Worm (Caenorhabditis elegans) whole organism, L2 larva: ENCODE data around the gene nspc-18.

Experiments
- aly-2 ChIP-seq: fragments of 150-350 bp; optimal IDR thresholded peaks from 2 replicates; lab custom pipeline; 2014; ENCODE audit warnings: missing biosample characterization, missing genetic modification characterization
- ceh-82 ChIP-seq: fragments of 150-350 bp; optimal IDR thresholded peaks from 2 replicates; lab custom pipeline; 2014; ENCODE audit warnings: missing biosample characterization, missing genetic modification characterization
- egl-27 ChIP-seq: sonication (generic microtip); optimal IDR thresholded peaks from 3 replicates; lab custom pipeline; 2017; ENCODE audit warnings: missing biosample characterization, missing genetic modification reagents, missing genetic modification characterization
- lin-13 ChIP-seq: fragments of 150-350 bp; optimal IDR thresholded peaks from 2 replicates; lab custom pipeline; 2014; ENCODE audit warnings: missing biosample characterization, missing genetic modification reagents, missing genetic modification characterization
- nhr-77 ChIP-seq: fragments of 150-350 bp; optimal IDR thresholded peaks from 2 replicates; lab custom pipeline; 2014; ENCODE audit warnings: missing biosample characterization, missing genetic modification characterization
- skn-1 ChIP-seq: sonication (generic microtip); optimal IDR thresholded peaks from 2 replicates; lab custom pipeline; 2017; ENCODE audit warnings: missing biosample characterization, missing genetic modification characterization
- unc-62 ChIP-seq: fragments of 150-350 bp; optimal IDR thresholded peaks from 2 replicates; lab custom pipeline; 2014; ENCODE audit warnings: missing biosample characterization, missing genetic modification reagents, missing genetic modification characterization

- TF ChIP-seq ceh-82 (tag; lab: Kevin White, UChicago) (no peak), egl-27 (no peak), unc-62 (GFP tag; lab: Kevin White, UChicago) (no peak), aly-2 (tag; lab: Kevin White, UChicago) (no peak), lin-13 (GFP tag; lab: Kevin White, UChicago) (no peak), skn-1 (tag; lab: Kevin White, UChicago) (no peak), nhr-77 (tag; lab: Kevin White, UChicago) (no peak)
Measured at ce11 chrX:14559084-14559483, 31.6 kb upstream of the nspc-18 start.
